Worm (Caenorhabditis elegans) whole organism, late embryonic: ENCODE measurements around the gene knl-1.

Source experiments
- C08G9.2 ChIP-seq: sonication (generic microtip); optimal IDR thresholded peaks from 2 replicates; lab custom pipeline; 2016; ENCODE audit warnings: mild to moderate bottlenecking, missing genetic modification characterization, moderate library complexity, missing compliant biosample characterization
- F13H6.1 ChIP-seq: sonication (generic microtip); optimal IDR thresholded peaks from 2 replicates; lab custom pipeline; 2016; ENCODE audit warnings: missing genetic modification characterization, missing compliant biosample characterization
- K02D7.2 ChIP-seq: sonication (generic microtip); optimal IDR thresholded peaks from 2 replicates; lab custom pipeline; 2017; ENCODE audit warnings: mild to moderate bottlenecking, missing genetic modification characterization, missing compliant biosample characterization
- T23F11.4 ChIP-seq: fragments of 200-800 bp; sonication (Bioruptor generic); optimal IDR thresholded peaks from 2 replicates; lab custom pipeline; 2018; ENCODE audit warnings: mild to moderate bottlenecking, missing genetic modification characterization, missing compliant biosample characterization
- ceh-18 ChIP-seq: sonication (generic microtip); optimal IDR thresholded peaks from 2 replicates; lab custom pipeline; 2016; ENCODE audit warnings: missing genetic modification characterization, missing compliant biosample characterization
- ceh-19 ChIP-seq: fragments of 200-800 bp; sonication (Bioruptor generic); optimal IDR thresholded peaks from 2 replicates; lab custom pipeline; 2018; ENCODE audit warnings: mild to moderate bottlenecking, missing genetic modification characterization, missing compliant biosample characterization
- ceh-2 ChIP-seq: sonication (generic microtip); optimal IDR thresholded peaks from 2 replicates; lab custom pipeline; 2016; ENCODE audit warnings: missing genotype, missing genetic modification characterization, missing compliant biosample characterization
- ceh-22 ChIP-seq: sonication (generic microtip); optimal IDR thresholded peaks from 2 replicates; lab custom pipeline; 2017; ENCODE audit warnings: missing biosample characterization, missing genetic modification characterization
- ceh-24 ChIP-seq: sonication (generic microtip); optimal IDR thresholded peaks from 2 replicates; lab custom pipeline; 2016; ENCODE audit warnings: mild to moderate bottlenecking, missing genetic modification characterization, missing compliant biosample characterization
- ceh-34 ChIP-seq: sonication (generic microtip); optimal IDR thresholded peaks from 2 replicates; lab custom pipeline; 2016; ENCODE audit warnings: mild to moderate bottlenecking, missing genetic modification characterization, missing compliant biosample characterization
- ceh-45 ChIP-seq: fragments of 200-800 bp; sonication (Bioruptor generic); IDR thresholded peaks from 2 replicates; pipeline ENCODE4 v1.3.6; 2022; ENCODE audit warnings: missing genetic modification reagents, missing genetic modification characterization, missing compliant biosample characterization
- ceh-48 ChIP-seq: sonication (generic microtip); optimal IDR thresholded peaks from 2 replicates; lab custom pipeline; 2016; ENCODE audit warnings: missing genetic modification characterization, inconsistent platforms, missing compliant biosample characterization
- ceh-9 ChIP-seq: sonication (generic microtip); optimal IDR thresholded peaks from 2 replicates; lab custom pipeline; 2016; ENCODE audit warnings: mild to moderate bottlenecking, missing genetic modification characterization, inconsistent platforms, missing compliant biosample characterization
- dve-1 ChIP-seq: sonication (generic microtip); optimal IDR thresholded peaks from 2 replicates; lab custom pipeline; 2017; ENCODE audit warnings: antibody characterized with exemption, mild to moderate bottlenecking, missing genetic modification characterization, missing compliant biosample characterization
- ets-4 ChIP-seq: sonication (generic microtip); optimal IDR thresholded peaks from 2 replicates; lab custom pipeline; 2016; ENCODE audit warnings: missing genetic modification characterization, missing compliant biosample characterization
- fax-1 ChIP-seq: sonication (generic microtip); optimal IDR thresholded peaks from 2 replicates; lab custom pipeline; 2016; ENCODE audit warnings: missing genotype, missing genetic modification characterization, missing compliant biosample characterization
- fkh-10 ChIP-seq: fragments of 150-350 bp; optimal IDR thresholded peaks from 2 replicates; lab custom pipeline; 2014; ENCODE audit warnings: missing biosample characterization, missing genetic modification reagents, missing genetic modification characterization
- fkh-6 ChIP-seq: sonication (generic microtip); optimal IDR thresholded peaks from 2 replicates; lab custom pipeline; 2016; ENCODE audit warnings: missing genetic modification characterization, missing compliant biosample characterization
- gmeb-2 ChIP-seq: sonication (generic microtip); optimal IDR thresholded peaks from 2 replicates; lab custom pipeline; 2016; ENCODE audit warnings: missing genetic modification characterization, inconsistent platforms, missing compliant biosample characterization
- hlh-13 ChIP-seq: fragments of 200-800 bp; sonication (Bioruptor generic); optimal IDR thresholded peaks from 2 replicates; lab custom pipeline; 2018; ENCODE audit warnings: mild to moderate bottlenecking, missing genetic modification characterization, missing compliant biosample characterization
- hlh-15 ChIP-seq: sonication (generic microtip); optimal IDR thresholded peaks from 2 replicates; lab custom pipeline; 2016; ENCODE audit warnings: missing genetic modification characterization, missing compliant biosample characterization
- hlh-30 ChIP-seq: sonication (generic microtip); optimal IDR thresholded peaks from 2 replicates; lab custom pipeline; 2017; ENCODE audit warnings: antibody characterized with exemption, missing genetic modification characterization, missing compliant biosample characterization; ENCODE audit not compliant: insufficient read depth
- hlh-6 ChIP-seq: sonication (generic microtip); optimal IDR thresholded peaks from 2 replicates; lab custom pipeline; 2016; ENCODE audit warnings: missing genotype, missing genetic modification characterization, missing compliant biosample characterization
- hlh-8 ChIP-seq: sonication (generic microtip); optimal IDR thresholded peaks from 2 replicates; lab custom pipeline; 2016; ENCODE audit warnings: missing genotype, missing genetic modification characterization, missing compliant biosample characterization
- lim-6 ChIP-seq: sonication (generic microtip); optimal IDR thresholded peaks from 2 replicates; lab custom pipeline; 2016; ENCODE audit warnings: missing genetic modification characterization, missing compliant biosample characterization
- lin-11 ChIP-seq: fragments of 200-800 bp; sonication (Bioruptor generic); optimal IDR thresholded peaks from 2 replicates; lab custom pipeline; 2018; ENCODE audit warnings: mild to moderate bottlenecking, missing genetic modification characterization, missing compliant biosample characterization
- mec-3 ChIP-seq: sonication (generic microtip); optimal IDR thresholded peaks from 2 replicates; lab custom pipeline; 2016; ENCODE audit warnings: borderline replicate concordance, missing genetic modification characterization, missing compliant biosample characterization
- nfya-1 ChIP-seq: sonication (generic microtip); optimal IDR thresholded peaks from 2 replicates; lab custom pipeline; 2017; ENCODE audit warnings: missing genetic modification characterization, mild to moderate bottlenecking, missing compliant biosample characterization, antibody characterized with exemption, moderate library complexity
- nhr-11 ChIP-seq: fragments of 150-350 bp; optimal IDR thresholded peaks from 2 replicates; lab custom pipeline; 2014; ENCODE audit warnings: missing biosample characterization, missing genetic modification characterization
- nhr-232 ChIP-seq: sonication (generic microtip); optimal IDR thresholded peaks from 2 replicates; lab custom pipeline; 2016; ENCODE audit warnings: missing genetic modification characterization, missing compliant biosample characterization
- npax-4 ChIP-seq: sonication (generic microtip); optimal IDR thresholded peaks from 2 replicates; lab custom pipeline; 2016; ENCODE audit warnings: missing genetic modification characterization, missing compliant biosample characterization
- odd-2 ChIP-seq: sonication (generic microtip); optimal IDR thresholded peaks from 2 replicates; lab custom pipeline; 2017; ENCODE audit warnings: antibody characterized with exemption, mild to moderate bottlenecking, missing genetic modification characterization, missing compliant biosample characterization
- pag-3 ChIP-seq: sonication (generic microtip); optimal IDR thresholded peaks from 2 replicates; lab custom pipeline; 2016; ENCODE audit warnings: missing compliant biosample characterization, missing genetic modification characterization, borderline replicate concordance
- pat-9 ChIP-seq: fragments of 200-800 bp; sonication (Bioruptor generic); optimal IDR thresholded peaks from 2 replicates; lab custom pipeline; 2018; ENCODE audit warnings: mild to moderate bottlenecking, missing genetic modification characterization, moderate library complexity, missing compliant biosample characterization
- pax-1 ChIP-seq: fragments of 150-350 bp; optimal IDR thresholded peaks from 2 replicates; lab custom pipeline; 2014; ENCODE audit warnings: missing biosample characterization, missing genetic modification characterization
- pha-2 ChIP-seq: sonication (generic microtip); optimal IDR thresholded peaks from 2 replicates; lab custom pipeline; 2017; ENCODE audit warnings: mild to moderate bottlenecking, missing genetic modification characterization, missing compliant biosample characterization
- pha-4 ChIP-seq: fragments of 150-350 bp; optimal IDR thresholded peaks from 2 replicates; lab custom pipeline; 2018; ENCODE audit warnings: missing biosample characterization, missing genetic modification reagents, missing genetic modification characterization
- pqm-1 ChIP-seq: sonication (generic microtip); optimal IDR thresholded peaks from 2 replicates; lab custom pipeline; 2016; ENCODE audit warnings: missing genetic modification characterization, missing compliant biosample characterization
- ref-2 ChIP-seq: sonication (generic microtip); optimal IDR thresholded peaks from 2 replicates; lab custom pipeline; 2016; ENCODE audit warnings: missing genetic modification characterization, missing compliant biosample characterization
- rnt-1 ChIP-seq: sonication (generic microtip); optimal IDR thresholded peaks from 2 replicates; lab custom pipeline; 2016; ENCODE audit warnings: missing genetic modification characterization, missing compliant biosample characterization
- syd-9 ChIP-seq: sonication (generic microtip); optimal IDR thresholded peaks from 2 replicates; lab custom pipeline; 2016; ENCODE audit warnings: mild to moderate bottlenecking, missing genetic modification characterization, moderate library complexity, missing compliant biosample characterization
- tbx-2 ChIP-seq: sonication (generic microtip); optimal IDR thresholded peaks from 2 replicates; lab custom pipeline; 2016; ENCODE audit warnings: missing genetic modification characterization, missing compliant biosample characterization
- ttx-3 ChIP-seq: sonication (generic microtip); optimal IDR thresholded peaks from 2 replicates; lab custom pipeline; 2016; ENCODE audit warnings: missing genetic modification reagents, missing genetic modification characterization, missing compliant biosample characterization
- unc-3 ChIP-seq, 2 experiments: fragments of 200-800 bp in 1 of 2; sonication (Bioruptor generic) in 1 of 2; sonication (generic microtip) in 1 of 2; conservative IDR thresholded peaks in 1 of 2; optimal IDR thresholded peaks in 1 of 2; 2 replicates each; pipeline versions ENCODE4 v1.3.6 to Lab custom; 2016 to 2022; ENCODE audit warnings: missing compliant biosample characterization in 2 of 2, missing genetic modification characterization in 2 of 2, missing genetic modification reagents in 1 of 2
- unc-42 ChIP-seq: sonication (generic microtip); optimal IDR thresholded peaks from 2 replicates; lab custom pipeline; 2016; ENCODE audit warnings: missing genotype, missing genetic modification characterization, missing compliant biosample characterization
- unc-55 ChIP-seq: sonication (generic microtip); optimal IDR thresholded peaks from 2 replicates; lab custom pipeline; 2017; ENCODE audit warnings: missing biosample characterization, missing genetic modification reagents, missing genetic modification characterization
- unc-86 ChIP-seq: sonication (generic microtip); optimal IDR thresholded peaks from 2 replicates; lab custom pipeline; 2016; ENCODE audit warnings: missing genetic modification characterization, missing compliant biosample characterization
- zip-5 ChIP-seq: sonication (generic microtip); optimal IDR thresholded peaks from 2 replicates; lab custom pipeline; 2016; ENCODE audit warnings: missing genetic modification characterization, missing compliant biosample characterization
- ztf-16 ChIP-seq: sonication (generic microtip); optimal IDR thresholded peaks from 2 replicates; lab custom pipeline; 2017; ENCODE audit warnings: missing genetic modification characterization, missing compliant biosample characterization

Gene knl-1

DNA sequence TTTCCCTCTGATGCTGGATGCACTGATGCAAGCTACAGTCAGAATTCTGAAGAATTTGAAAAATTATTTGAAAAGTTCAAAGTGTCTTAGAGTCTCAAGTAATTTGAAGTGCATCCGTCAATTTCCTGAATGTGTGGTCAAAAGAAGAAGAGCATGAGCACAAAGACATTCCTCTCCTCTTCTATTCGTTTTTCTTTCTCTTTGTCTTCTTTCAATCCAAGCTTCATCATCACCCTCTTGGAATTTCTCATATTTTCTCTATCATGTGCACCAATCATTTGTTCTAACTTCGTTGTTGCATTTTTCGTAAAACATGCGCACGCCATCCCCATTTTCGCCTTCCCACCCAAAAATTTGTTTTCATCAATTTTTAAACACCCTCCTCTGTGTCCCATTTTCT, 35.6 kb downstream of the knl-1 start:
- TF ChIP-seq gmeb-2 (tag; lab: Kevin White, UChicago) = no peak
- TF ChIP-seq unc-42 (tag; lab: Kevin White, UChicago) = peak; percentile 61
- TF ChIP-seq pax-1 (tag; lab: Kevin White, UChicago) = no peak
- no peak for TF ChIP-seq odd-2 (tag; lab: Kevin White, UChicago)
- TF ChIP-seq hlh-15 (tag; lab: Kevin White, UChicago) = no peak
- no peak for TF ChIP-seq K02D7.2
- no peak for TF ChIP-seq fkh-10

DNA sequence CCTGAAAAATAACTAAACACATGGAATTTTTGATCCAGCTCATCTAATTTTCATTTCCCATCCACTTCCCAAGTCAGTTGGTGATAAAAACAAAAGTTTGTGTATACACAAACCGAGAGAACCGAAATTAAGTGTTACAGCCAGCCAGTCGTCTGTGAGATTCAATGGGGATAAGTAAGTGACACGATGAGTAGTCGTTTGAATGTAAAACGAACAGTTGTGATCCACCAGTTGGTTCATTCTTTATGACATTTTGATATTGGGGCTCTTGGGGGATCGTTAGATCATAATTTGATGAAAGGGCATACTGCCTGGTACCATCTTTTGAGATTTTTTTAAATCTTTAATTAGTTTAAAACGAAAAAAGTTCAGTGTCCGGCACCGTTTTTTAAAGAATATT, 36.4 kb downstream of the knl-1 start:
- TF ChIP-seq T23F11.4 (GFP tag; lab: Kevin White, UChicago) (no peak), pag-3 (no peak), lim-6 (no peak), ceh-45 (no peak), ceh-48 (tag; lab: Kevin White, UChicago) (no peak), ref-2 (tag; lab: Kevin White, UChicago) (no peak), hlh-6 (tag; lab: Kevin White, UChicago) (no peak), zip-5 (no peak), ztf-16 (tag; lab: Kevin White, UChicago) (no peak), unc-55 (no peak), fkh-10 (no peak), nhr-232 (no peak), unc-42 (tag; lab: Kevin White, UChicago) (no peak), ceh-22 (tag; lab: Kevin White, UChicago) (no peak), ceh-24 (tag; lab: Kevin White, UChicago) (no peak), hlh-30 (no peak), mec-3 (no peak)

DNA sequence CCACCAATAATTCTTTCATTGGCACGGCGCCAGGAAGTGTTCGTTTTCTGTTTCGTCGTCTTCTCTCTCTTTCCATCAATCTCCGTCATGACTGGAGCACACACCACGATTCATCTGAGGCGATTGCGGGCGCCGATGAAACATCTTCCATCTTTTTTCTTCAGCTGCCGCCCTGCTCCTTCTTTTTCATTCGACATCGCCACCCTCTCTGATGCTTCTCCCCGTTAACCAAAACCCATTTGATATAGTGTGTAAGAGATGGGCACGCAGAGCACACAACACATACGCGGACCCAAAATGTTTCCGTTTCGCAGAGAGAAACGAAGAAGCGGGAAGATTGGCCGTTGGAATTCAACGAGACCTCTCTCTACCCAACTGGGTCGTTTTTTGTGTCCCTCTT, 37.1 kb downstream of the knl-1 start:
- TF ChIP-seq fkh-6 (tag; lab: Kevin White, UChicago) (no peak), C08G9.2 (tag; lab: Kevin White, UChicago) (no peak), ets-4 (tag; lab: Kevin White, UChicago) (no peak), ttx-3 (tag; lab: Kevin White, UChicago) (no peak), syd-9 (tag; lab: Kevin White, UChicago) (no peak), hlh-15 (tag; lab: Kevin White, UChicago) (no peak), pqm-1 (no peak), pat-9 (tag; lab: Kevin White, UChicago) (no peak), ceh-24 (tag; lab: Kevin White, UChicago) (no peak), rnt-1 (peak; percentile 34), nhr-11 (tag; lab: Kevin White, UChicago) (no peak), hlh-13 (GFP tag; lab: Kevin White, UChicago) (no peak), pha-2 (no peak), hlh-30 (no peak), unc-3 (GFP tag; conservative IDR thresholded peaks at IDR 0.05; lab: Robert Waterston, UW) (no peak), unc-3 (tag; optimal IDR thresholded peaks at IDR 0.05; lab: Kevin White, UChicago) (no peak), dve-1 (tag; lab: Kevin White, UChicago) (no peak), fkh-10 (no peak), tbx-2 (tag; lab: Kevin White, UChicago) (no peak), pha-4 (tag; lab: Kevin White, UChicago) (no peak), F13H6.1 (peak; percentile 17), pag-3 (no peak), ceh-18 (tag; lab: Kevin White, UChicago) (peak; percentile 62), nfya-1 (tag; lab: Kevin White, UChicago) (peak; percentile 44), unc-42 (tag; lab: Kevin White, UChicago) (peak; percentile 44), zip-5 (no peak), ceh-2 (tag; lab: Kevin White, UChicago) (no peak), npax-4 (tag; lab: Kevin White, UChicago) (no peak), fax-1 (no peak), unc-55 (peak; percentile 46), ceh-19 (GFP tag; lab: Kevin White, UChicago) (peak; percentile 45), mec-3 (no peak), lin-11 (tag; lab: Kevin White, UChicago) (no peak), ceh-48 (tag; lab: Kevin White, UChicago) (no peak), unc-86 (tag; lab: Kevin White, UChicago) (no peak), hlh-8 (tag; lab: Kevin White, UChicago) (no peak), ceh-34 (tag; lab: Kevin White, UChicago) (no peak), ceh-9 (no peak)
